Worm (Caenorhabditis elegans) whole organism, L4 larva: ENCODE results near the gene F59E11.7.
A peak's percentile ranks its signal among the peaks of the same experiment; 100 is the strongest.

Experiments
- F10B5.3 ChIP-seq: sonication (generic microtip); optimal IDR thresholded peaks from 2 replicates; lab custom pipeline; 2016; ENCODE audit warnings: mild to moderate bottlenecking, missing genetic modification characterization, missing compliant biosample characterization
- F26F4.8 ChIP-seq: fragments of 200-800 bp; sonication (Bioruptor generic); conservative IDR thresholded peaks from 2 replicates; pipeline ENCODE4 v1.3.6; 2022; ENCODE audit warnings: missing genetic modification characterization, missing compliant biosample characterization
- T26A8.4 ChIP-seq: fragments of 200-800 bp; sonication (Bioruptor generic); IDR thresholded peaks from 2 replicates; pipeline ENCODE4 v1.3.6; 2022; ENCODE audit warnings: missing genetic modification characterization, missing compliant biosample characterization
- Y5F2A.4 ChIP-seq: fragments of 200-800 bp; sonication (Bioruptor generic); optimal IDR thresholded peaks from 2 replicates; lab custom pipeline; 2018; ENCODE audit warnings: mild to moderate bottlenecking, missing genetic modification characterization, missing compliant biosample characterization
- Y75B8A.6 ChIP-seq: fragments of 200-800 bp; sonication (Bioruptor generic); IDR thresholded peaks from 2 replicates; pipeline ENCODE4 v1.3.6; 2022; ENCODE audit warnings: missing genetic modification reagents, missing genetic modification characterization, missing compliant biosample characterization
- ZK337.2 ChIP-seq: fragments of 200-800 bp; sonication (Bioruptor generic); IDR thresholded peaks from 2 replicates; pipeline ENCODE4 v1.3.6; 2022; ENCODE audit warnings: missing genetic modification reagents, missing genetic modification characterization, missing compliant biosample characterization
- aha-1 ChIP-seq: fragments of 150-350 bp; peaks from one replicate; lab custom pipeline; 2014; ENCODE audit warnings: missing biosample characterization, missing genetic modification characterization
- ceh-20 ChIP-seq: fragments of 200-800 bp; sonication (Bioruptor generic); IDR thresholded peaks from 2 replicates; pipeline ENCODE4 v1.3.6; 2022; ENCODE audit warnings: missing genetic modification reagents, missing genetic modification characterization, missing compliant biosample characterization
- ceh-32 ChIP-seq: sonication (generic microtip); optimal IDR thresholded peaks from 2 replicates; lab custom pipeline; 2016; ENCODE audit warnings: mild to moderate bottlenecking, missing genetic modification characterization, missing compliant biosample characterization; ENCODE audit not compliant: poor library complexity
- cey-2 ChIP-seq: sonication (generic microtip); optimal IDR thresholded peaks from 3 replicates; lab custom pipeline; 2017; ENCODE audit warnings: missing genetic modification characterization, mild to moderate bottlenecking, missing compliant biosample characterization, antibody characterized with exemption, borderline replicate concordance; ENCODE audit not compliant: insufficient read depth
- ctbp-1 ChIP-seq: fragments of 200-800 bp; sonication (Bioruptor generic); IDR thresholded peaks from 2 replicates; pipeline ENCODE4 v1.3.6; 2022; ENCODE audit warnings: missing genetic modification reagents, missing genetic modification characterization, missing compliant biosample characterization
- daf-12 ChIP-seq: fragments of 150-350 bp; optimal IDR thresholded peaks from 2 replicates; lab custom pipeline; 2014; ENCODE audit warnings: missing biosample characterization, missing genetic modification reagents, missing genetic modification characterization
- daf-16 ChIP-seq, 3 experiments: sonication (generic microtip); optimal IDR thresholded peaks; 2 replicates each; lab custom pipeline; 2016 to 2017; ENCODE audit warnings: missing genetic modification characterization in 3 of 3, missing genetic modification reagents in 3 of 3, mild to moderate bottlenecking in 2 of 3, missing compliant biosample characterization in 2 of 3, missing biosample characterization in 1 of 3, moderate library complexity in 1 of 3
- dmd-6 ChIP-seq: fragments of 200-800 bp; sonication (Bioruptor generic); IDR thresholded peaks from 2 replicates; pipeline ENCODE4 v1.3.6; 2022; ENCODE audit warnings: missing genetic modification reagents, missing genetic modification characterization, missing compliant biosample characterization
- dmd-8 ChIP-seq: fragments of 200-800 bp; sonication (Bioruptor generic); IDR thresholded peaks from 2 replicates; pipeline ENCODE4 v1.3.6; 2022; ENCODE audit warnings: missing genetic modification characterization, missing compliant biosample characterization
- dmd-9 ChIP-seq: fragments of 200-800 bp; sonication (Bioruptor generic); IDR thresholded peaks from 2 replicates; pipeline ENCODE4 v1.3.6; 2022; ENCODE audit warnings: missing genetic modification reagents, missing genetic modification characterization, missing compliant biosample characterization
- dpl-1 ChIP-seq: fragments of 150-350 bp; optimal IDR thresholded peaks from 2 replicates; lab custom pipeline; 2014; ENCODE audit warnings: missing biosample characterization, missing genetic modification reagents, missing genetic modification characterization
- duxl-1 ChIP-seq: sonication (generic microtip); optimal IDR thresholded peaks from 2 replicates; lab custom pipeline; 2016; ENCODE audit warnings: mild to moderate bottlenecking, missing genetic modification characterization, moderate library complexity, missing compliant biosample characterization; ENCODE audit not compliant: poor library complexity
- fkh-10 ChIP-seq: fragments of 150-350 bp; optimal IDR thresholded peaks from 2 replicates; lab custom pipeline; 2014; ENCODE audit warnings: missing biosample characterization, missing genetic modification reagents, missing genetic modification characterization
- hlh-11 ChIP-seq: fragments of 200-800 bp; sonication (Bioruptor generic); optimal IDR thresholded peaks from 2 replicates; lab custom pipeline; 2018; ENCODE audit warnings: mild to moderate bottlenecking, missing genetic modification characterization, missing compliant biosample characterization
- hlh-30 ChIP-seq: sonication (generic microtip); optimal IDR thresholded peaks from 2 replicates; lab custom pipeline; 2017; ENCODE audit warnings: antibody characterized with exemption, mild to moderate bottlenecking, missing genetic modification characterization, missing compliant biosample characterization; ENCODE audit not compliant: insufficient read depth
- madf-5 ChIP-seq, 2 experiments: fragments of 200-800 bp; sonication (Bioruptor generic); IDR thresholded peaks; 2 replicates each; pipeline ENCODE4 v1.3.6; 2022; ENCODE audit warnings: missing compliant biosample characterization in 2 of 2, missing genetic modification characterization in 2 of 2
- nhr-111 ChIP-seq: fragments of 200-800 bp; sonication (Bioruptor generic); optimal IDR thresholded peaks from 2 replicates; lab custom pipeline; 2018; ENCODE audit warnings: mild to moderate bottlenecking, missing genetic modification characterization, missing compliant biosample characterization
- nhr-25 ChIP-seq: sonication (generic microtip); optimal IDR thresholded peaks from 2 replicates; lab custom pipeline; 2017; ENCODE audit warnings: missing genetic modification characterization, mild to moderate bottlenecking, missing compliant biosample characterization, antibody characterized with exemption, moderate library complexity, borderline replicate concordance; ENCODE audit not compliant: insufficient read depth
- nhr-6 ChIP-seq: fragments of 150-350 bp; optimal IDR thresholded peaks from 2 replicates; lab custom pipeline; 2014; ENCODE audit warnings: missing biosample characterization, missing genetic modification characterization
- nhr-77 ChIP-seq: fragments of 150-350 bp; optimal IDR thresholded peaks from 2 replicates; lab custom pipeline; 2014; ENCODE audit warnings: missing biosample characterization, missing genetic modification characterization
- pha-4 ChIP-seq, 2 experiments: fragments of 150-350 bp in 1 of 2; fragments of 200-800 bp in 1 of 2; sonication (Bioruptor generic) in 1 of 2; IDR thresholded peaks in 1 of 2; optimal IDR thresholded peaks in 1 of 2; 2 replicates each; pipeline versions ENCODE4 v1.3.6 to Lab custom; 2014 to 2022; ENCODE audit warnings: missing genetic modification characterization in 2 of 2, missing genetic modification reagents in 2 of 2, missing biosample characterization in 1 of 2, missing compliant biosample characterization in 1 of 2
- rbr-2 ChIP-seq: sonication (generic microtip); optimal IDR thresholded peaks from 2 replicates; lab custom pipeline; 2016; ENCODE audit warnings: missing genotype, missing genetic modification characterization, missing compliant biosample characterization
- saeg-2 ChIP-seq: fragments of 200-800 bp; sonication (Bioruptor generic); IDR thresholded peaks from 2 replicates; pipeline ENCODE4 v1.3.6; 2022; ENCODE audit warnings: missing genetic modification reagents, missing genetic modification characterization, missing compliant biosample characterization
- sdz-12 ChIP-seq: fragments of 200-800 bp; sonication (Bioruptor generic); optimal IDR thresholded peaks from 2 replicates; lab custom pipeline; 2018; ENCODE audit warnings: mild to moderate bottlenecking, missing genetic modification characterization, missing compliant biosample characterization
- skn-1 ChIP-seq: fragments of 150-350 bp; optimal IDR thresholded peaks from 2 replicates; lab custom pipeline; 2014; ENCODE audit warnings: missing biosample characterization, missing genetic modification characterization
- snpc-1.2 ChIP-seq: fragments of 200-800 bp; sonication (Bioruptor generic); IDR thresholded peaks from 2 replicates; pipeline ENCODE4 v1.3.6; 2022; ENCODE audit warnings: missing genetic modification reagents, missing genetic modification characterization, missing compliant biosample characterization
- snpc-4 ChIP-seq: fragments of 150-350 bp; optimal IDR thresholded peaks from 2 replicates; lab custom pipeline; 2014; ENCODE audit warnings: missing biosample characterization, missing genetic modification characterization
- spr-3 ChIP-seq: fragments of 200-800 bp; sonication (Bioruptor generic); optimal IDR thresholded peaks from 2 replicates; lab custom pipeline; 2018; ENCODE audit warnings: mild to moderate bottlenecking, missing genetic modification characterization, missing compliant biosample characterization
- tag-97 ChIP-seq: fragments of 200-800 bp; sonication (Bioruptor generic); IDR thresholded peaks from 2 replicates; pipeline ENCODE4 v1.3.6; 2022; ENCODE audit warnings: missing genetic modification characterization, missing compliant biosample characterization
- unc-130 ChIP-seq: sonication (generic microtip); optimal IDR thresholded peaks from 2 replicates; lab custom pipeline; 2016; ENCODE audit warnings: missing genetic modification reagents, missing genetic modification characterization, missing compliant biosample characterization
- unc-39 ChIP-seq: sonication (generic microtip); optimal IDR thresholded peaks from 2 replicates; lab custom pipeline; 2017; ENCODE audit warnings: missing biosample characterization, missing genetic modification characterization
- unc-62 ChIP-seq, 3 experiments: fragments of 150-350 bp in 1 of 3; sonication (generic microtip); optimal IDR thresholded peaks in 2 of 3; peaks in 1 of 3; 1 replicate in 1 of 3; 2 replicates in 2 of 3; lab custom pipeline; 2014 to 2017; ENCODE audit warnings: missing biosample characterization in 3 of 3, missing genetic modification characterization in 3 of 3, missing genetic modification reagents in 3 of 3, missing genotype in 1 of 3
- zag-1 ChIP-seq: fragments of 150-350 bp; optimal IDR thresholded peaks from 2 replicates; lab custom pipeline; 2014; ENCODE audit warnings: missing biosample characterization, missing genetic modification characterization
- zfp-3 ChIP-seq: fragments of 200-800 bp; sonication (Bioruptor generic); conservative IDR thresholded peaks from 2 replicates; pipeline ENCODE4 v1.3.6; 2022; ENCODE audit warnings: missing genetic modification reagents, missing genetic modification characterization, missing compliant biosample characterization

The F59E11.7 gene

ce11 chrV:8964055-8964758, 25.8 kb upstream of the F59E11.7 start, which contains the start of gene nhr-44:
nhr-44 (minus strand) TSS chrV:8964105.
- TF ChIP-seq unc-39 (tag; lab: Kevin White, UChicago) (no peak), dmd-9 (GFP tag; lab: Robert Waterston, UW) (no peak), ZK337.2 (no peak), aha-1 (tag; lab: Kevin White, UChicago) (peak; percentile 76), daf-16 (GFP tag; optimal IDR thresholded peaks at IDR 0.05; lab: Kevin White, UChicago) (no peak), daf-16 (tag; optimal IDR thresholded peaks at IDR 0.05; lab: Kevin White, UChicago) (peak; percentile 8), hlh-11 (tag; lab: Kevin White, UChicago) (no peak), daf-12 (tag; lab: Kevin White, UChicago) (no peak), hlh-30 (peak; percentile 46), T26A8.4 (no peak), nhr-111 (GFP tag; lab: Kevin White, UChicago) (no peak), pha-4 (GFP tag; IDR thresholded peaks at IDR 0.05; lab: Robert Waterston, UW) (no peak), pha-4 (tag; optimal IDR thresholded peaks at IDR 0.05; lab: Kevin White, UChicago) (no peak)

- peak in 1 of 2 experiments; percentile 28 for TF ChIP-seq unc-62 (GFP tag; optimal IDR thresholded peaks at IDR 0.05 in 1 of 2; lab: Kevin White, UChicago)
- TF ChIP-seq unc-62 (tag; optimal IDR thresholded peaks at IDR 0.05; lab: Kevin White, UChicago): no peak
- TF ChIP-seq zfp-3: no peak
- no peak for TF ChIP-seq snpc-1.2 (GFP tag; lab: Robert Waterston, UW)
- TF ChIP-seq rbr-2 (tag; lab: Kevin White, UChicago): no peak
Observed at ce11 chrV:8966086-8966485, 24.0 kb upstream of the F59E11.7 start, which contains the start of gene nhr-219. nhr-219 (minus strand) TSS chrV:8966186.

ce11 chrV:8972271-8972670, 17.8 kb upstream of the F59E11.7 start, which contains the start of gene nhr-195:
nhr-195 (minus strand) TSS chrV:8972371.
- no peak for TF ChIP-seq duxl-1 (tag; lab: Kevin White, UChicago)

- peak in 1 of 2 experiments; percentile 10 for TF ChIP-seq unc-62 (GFP tag; optimal IDR thresholded peaks at IDR 0.05 in 1 of 2; lab: Kevin White, UChicago)
- TF ChIP-seq unc-62 (tag; optimal IDR thresholded peaks at IDR 0.05; lab: Kevin White, UChicago): no peak
- TF ChIP-seq zag-1: no peak
- no peak for TF ChIP-seq aha-1 (tag; lab: Kevin White, UChicago)
- TF ChIP-seq ceh-20: no peak
- TF ChIP-seq pha-4 (GFP tag; IDR thresholded peaks at IDR 0.05; lab: Robert Waterston, UW): no peak
- no peak for TF ChIP-seq pha-4 (tag; optimal IDR thresholded peaks at IDR 0.05; lab: Kevin White, UChicago)
- TF ChIP-seq dmd-8 (GFP tag; lab: Robert Waterston, UW): no peak
- peak; percentile 31 for TF ChIP-seq nhr-77
- no peak for TF ChIP-seq Y5F2A.4 (GFP tag; lab: Kevin White, UChicago)
- no peak for TF ChIP-seq dpl-1 (GFP tag; lab: Kevin White, UChicago)
- no peak for TF ChIP-seq dmd-9 (GFP tag; lab: Robert Waterston, UW)
- no peak for TF ChIP-seq sdz-12
- no peak for TF ChIP-seq cey-2 (tag; lab: Kevin White, UChicago)
- no peak for TF ChIP-seq Y75B8A.6
- TF ChIP-seq tag-97 (GFP tag; lab: Robert Waterston, UW): no peak
- no peak for TF ChIP-seq skn-1 (tag; lab: Kevin White, UChicago)
- TF ChIP-seq nhr-6 (tag; lab: Kevin White, UChicago): no peak
- no peak for TF ChIP-seq ceh-32 (tag; lab: Kevin White, UChicago)
- TF ChIP-seq nhr-25 (tag; lab: Kevin White, UChicago): no peak
- TF ChIP-seq unc-130 (GFP tag; lab: Kevin White, UChicago): no peak
- no peak for TF ChIP-seq saeg-2
- no peak for TF ChIP-seq madf-5 (GFP tag; IDR thresholded peaks at IDR 0.05; lab: Robert Waterston, UW)
- no peak for TF ChIP-seq fkh-10
- no peak for TF ChIP-seq F10B5.3
- TF ChIP-seq dmd-6: peak; percentile 50
- TF ChIP-seq ctbp-1: no peak
- no peak for TF ChIP-seq F26F4.8 (GFP tag; lab: Robert Waterston, UW)
- TF ChIP-seq spr-3: no peak
- TF ChIP-seq snpc-4 (tag; lab: Kevin White, UChicago): no peak
- TF ChIP-seq nhr-111 (GFP tag; lab: Kevin White, UChicago): no peak
Observed at ce11 chrV:8974889-8975422, 15.1 kb upstream of the F59E11.7 start, which contains the start of gene nhr-143. nhr-143 (minus strand) TSS chrV:8974939.
